Fruit fly (Drosophila melanogaster) whole organism, adult: ENCODE data around the gene smog.

Experiments
- CG11617 ChIP-seq: fragments of 200-800 bp; sonication (Bioruptor generic); optimal IDR thresholded peaks from 2 replicates; lab custom pipeline; 2017; ENCODE audit warnings: mild to moderate bottlenecking, missing biosample characterization, missing genetic modification reagents, missing genetic modification characterization
- CG12768 ChIP-seq: fragments of 200-800 bp; sonication (Bioruptor generic); optimal IDR thresholded peaks from 2 replicates; lab custom pipeline; 2017; ENCODE audit warnings: missing biosample characterization, missing genetic modification characterization, mild to moderate bottlenecking, moderate library complexity, missing genetic modification reagents
- CG14711 ChIP-seq: fragments of 200-800 bp; sonication (Bioruptor generic); optimal IDR thresholded peaks from 2 replicates; lab custom pipeline; 2018; ENCODE audit warnings: missing biosample characterization, mild to moderate bottlenecking, missing genetic modification characterization, moderate library complexity
- CG1620 ChIP-seq: fragments of 200-800 bp; sonication (Bioruptor generic); optimal IDR thresholded peaks from 2 replicates; lab custom pipeline; 2016; ENCODE audit warnings: missing biosample characterization, missing genetic modification characterization
- CG33017 ChIP-seq: fragments of 200-800 bp; sonication (Bioruptor generic); optimal IDR thresholded peaks from 2 replicates; lab custom pipeline; 2018; ENCODE audit warnings: missing biosample characterization, mild to moderate bottlenecking, missing genetic modification characterization, moderate library complexity
- CG5204 ChIP-seq: fragments of 200-800 bp; sonication (Bioruptor generic); optimal IDR thresholded peaks from 2 replicates; lab custom pipeline; 2016; ENCODE audit warnings: missing biosample characterization, missing genetic modification characterization
- CG7045 ChIP-seq: fragments of 200-800 bp; sonication (Bioruptor generic); optimal IDR thresholded peaks from 2 replicates; lab custom pipeline; 2017; ENCODE audit warnings: missing biosample characterization, mild to moderate bottlenecking, missing genetic modification characterization
- CG7101 ChIP-seq: fragments of 200-800 bp; sonication (Bioruptor generic); optimal IDR thresholded peaks from 2 replicates; lab custom pipeline; 2018; ENCODE audit warnings: missing biosample characterization, mild to moderate bottlenecking, missing genetic modification characterization, moderate library complexity
- Clk ChIP-seq: fragments of 200-800 bp; sonication (Bioruptor generic); optimal IDR thresholded peaks from 2 replicates; lab custom pipeline; 2017; ENCODE audit warnings: missing biosample characterization, missing genetic modification characterization
- Crg-1 ChIP-seq: fragments of 200-800 bp; sonication (Bioruptor generic); optimal IDR thresholded peaks from 2 replicates; lab custom pipeline; 2016; ENCODE audit warnings: missing biosample characterization, missing genetic modification characterization
- Hr96 ChIP-seq: fragments of 200-800 bp; sonication (Bioruptor generic); optimal IDR thresholded peaks from 2 replicates; lab custom pipeline; 2016; ENCODE audit warnings: missing biosample characterization, missing genetic modification characterization
- Mnt ChIP-seq: fragments of 200-800 bp; sonication (Bioruptor generic); optimal IDR thresholded peaks from 2 replicates; lab custom pipeline; 2016; ENCODE audit warnings: missing biosample characterization, mild to moderate bottlenecking, missing genetic modification characterization
- bab1 ChIP-seq: fragments of 200-800 bp; sonication (Bioruptor generic); optimal IDR thresholded peaks from 3 replicates; lab custom pipeline; 2019; ENCODE audit warnings: missing biosample characterization, mild to moderate bottlenecking, missing genetic modification characterization, moderate library complexity
- cic ChIP-seq: fragments of 200-800 bp; sonication (Bioruptor generic); optimal IDR thresholded peaks from 2 replicates; lab custom pipeline; 2017; ENCODE audit warnings: missing biosample characterization, mild to moderate bottlenecking, missing genetic modification characterization, moderate library complexity
- cnc ChIP-seq, 2 experiments: fragments of >200 bp; optimal IDR thresholded peaks; 2 replicates each; lab custom pipeline; 2017
- kay ChIP-seq: fragments of 200-800 bp; sonication (Bioruptor generic); peaks from one replicate; lab custom pipeline; 2016; ENCODE audit warnings: missing biosample characterization, missing genetic modification characterization, borderline replicate concordance
- ovo ChIP-seq: fragments of 200-800 bp; sonication (Bioruptor generic); optimal IDR thresholded peaks from 2 replicates; lab custom pipeline; 2016; ENCODE audit warnings: missing biosample characterization, missing genetic modification characterization
- pad ChIP-seq: fragments of 200-800 bp; sonication (Bioruptor generic); optimal IDR thresholded peaks from 3 replicates; lab custom pipeline; 2017; ENCODE audit warnings: missing biosample characterization, missing genetic modification characterization, mild to moderate bottlenecking, moderate library complexity, missing genetic modification reagents
- tj ChIP-seq: fragments of 200-800 bp; sonication (Bioruptor generic); optimal IDR thresholded peaks from 3 replicates; lab custom pipeline; 2017; ENCODE audit warnings: missing biosample characterization, mild to moderate bottlenecking, missing genetic modification characterization, moderate library complexity
- toe ChIP-seq: fragments of 200-800 bp; sonication (Bioruptor generic); optimal IDR thresholded peaks from 2 replicates; lab custom pipeline; 2016; ENCODE audit warnings: missing biosample characterization, missing genetic modification characterization

Gene smog

DNA sequence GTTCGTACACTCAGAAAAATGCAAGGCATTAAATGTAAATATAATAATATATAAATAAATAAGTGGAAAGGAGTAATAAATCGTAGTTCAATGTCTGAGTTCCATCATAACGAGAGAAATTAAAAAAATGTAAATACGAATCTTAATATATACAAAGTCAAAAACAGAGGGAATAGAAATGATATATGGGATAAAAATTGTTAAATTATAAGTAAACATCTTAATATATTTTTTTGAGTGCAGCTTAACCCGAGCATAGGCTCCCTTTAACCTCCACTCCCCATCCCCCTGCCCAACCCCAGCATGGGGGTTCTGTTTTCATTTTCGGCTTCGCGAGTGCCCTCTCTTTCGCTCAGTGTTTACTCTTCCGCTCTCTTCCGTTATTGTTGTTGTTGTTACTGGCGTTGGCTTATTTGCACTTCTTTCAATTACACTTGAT, 63.1 kb downstream of the smog start:
- no peak for TF ChIP-seq Clk (GFP tag; lab: Kevin White, UChicago)
- TF ChIP-seq ovo (GFP tag; lab: Kevin White, UChicago) = peak; percentile 13
- peak; percentile 47 for TF ChIP-seq Hr96
- TF ChIP-seq bab1 (GFP tag; lab: Kevin White, UChicago) = peak; percentile 98
- no peak for TF ChIP-seq Mnt (GFP tag; lab: Kevin White, UChicago)
- TF ChIP-seq CG33017 (tag; lab: Kevin White, UChicago) = no peak
- no peak for TF ChIP-seq cic (GFP tag; lab: Kevin White, UChicago)
- TF ChIP-seq CG7045 (GFP tag; lab: Kevin White, UChicago) = no peak
- TF ChIP-seq cnc (optimal IDR thresholded peaks at IDR 0.05; lab: Kevin White, UChicago) = no peak
- TF ChIP-seq Crg-1 (GFP tag; lab: Kevin White, UChicago) = peak; percentile 55
- peak; percentile 79 for TF ChIP-seq pad (GFP tag; lab: Kevin White, UChicago)
- peak; percentile 0 for TF ChIP-seq CG1620 (GFP tag; lab: Kevin White, UChicago)
- TF ChIP-seq toe (GFP tag; lab: Kevin White, UChicago) = no peak
- peak; percentile 68 for TF ChIP-seq tj
- no peak for TF ChIP-seq kay
- no peak for TF ChIP-seq CG5204 (GFP tag; lab: Kevin White, UChicago)
- peak; percentile 81 for TF ChIP-seq CG11617 (GFP tag; lab: Kevin White, UChicago)
- no peak for TF ChIP-seq CG12768 (GFP tag; lab: Kevin White, UChicago)
- TF ChIP-seq CG14711 (tag; lab: Kevin White, UChicago) = peak; percentile 77
- TF ChIP-seq CG7101 (tag; lab: Kevin White, UChicago) = peak; percentile 73

dm6 chr2L:4916738-4917137, 64.1 kb downstream of the smog start:
- TF ChIP-seq CG7045 (GFP tag; lab: Kevin White, UChicago) = no peak
- TF ChIP-seq tj = peak; percentile 90
